Fruit fly (Drosophila melanogaster): ENCODE measurements around the gene CG43725.

- TF ChIP-seq pan (optimal IDR thresholded peaks at IDR 0.05), result no peak
- TF ChIP-seq psq (optimal IDR thresholded peaks at IDR 0.05), result no peak
- no peak for TF ChIP-seq Dll (optimal IDR thresholded peaks at IDR 0.05)
- TF ChIP-seq EcR (GFP tag; optimal IDR thresholded peaks at IDR 0.05), result no peak
- TF ChIP-seq CG8478 (optimal IDR thresholded peaks at IDR 0.05), result no peak
- no peak for TF ChIP-seq usp (GFP tag; optimal IDR thresholded peaks at IDR 0.05)
These were observed 27.0 kb upstream of the CG43725 start for dm6 chr2L:11048307-11048706.
